Fruit fly (Drosophila melanogaster) whole organism, embryonic: ENCODE measurements around the gene CG31792.

Source experiments
- Ada2b ChIP-seq: fragments of 200-800 bp; sonication (Bioruptor generic); IDR thresholded peaks from 2 replicates; pipeline ENCODE4 v1.3.6; 2022; ENCODE audit warnings: missing biosample characterization, missing genetic modification characterization
- Adf1 ChIP-seq: fragments of 200-800 bp; sonication (Bioruptor generic); IDR thresholded peaks from 2 replicates; pipeline ENCODE4 v1.3.6; 2022; ENCODE audit warnings: missing biosample characterization, missing genetic modification characterization
- Bdp1 ChIP-seq: fragments of 200-800 bp; sonication (Bioruptor generic); optimal IDR thresholded peaks from 3 replicates; lab custom pipeline; 2016; ENCODE audit warnings: missing biosample characterization, missing genetic modification characterization
- CG11695 ChIP-seq: fragments of 200-800 bp; sonication (Bioruptor generic); IDR thresholded peaks from 3 replicates; pipeline ENCODE4 v1.3.6; 2022; ENCODE audit warnings: missing biosample characterization, missing genetic modification characterization
- CG11696 ChIP-seq: fragments of 200-800 bp; sonication (Bioruptor generic); IDR thresholded peaks from 2 replicates; pipeline ENCODE4 v1.3.6; 2022; ENCODE audit warnings: missing biosample characterization, missing genetic modification characterization
- CG14860 ChIP-seq: fragments of 200-800 bp; sonication (Bioruptor generic); IDR thresholded peaks from 3 replicates; pipeline ENCODE4 v1.3.6; 2022; ENCODE audit warnings: missing biosample characterization, missing genetic modification characterization; ENCODE audit not compliant: partially characterized antibody
- CG15269 ChIP-seq: fragments of 200-800 bp; sonication (Bioruptor generic); optimal IDR thresholded peaks from 2 replicates; lab custom pipeline; 2018; ENCODE audit warnings: missing biosample characterization, mild to moderate bottlenecking, missing genetic modification characterization, moderate library complexity
- CG1602 ChIP-seq: fragments of 200-800 bp; sonication (Bioruptor generic); optimal IDR thresholded peaks from 3 replicates; lab custom pipeline; 2016; ENCODE audit warnings: missing biosample characterization, missing genetic modification characterization
- CG17912 ChIP-seq: fragments of 200-800 bp; sonication (Bioruptor generic); optimal IDR thresholded peaks from 2 replicates; lab custom pipeline; 2018; ENCODE audit warnings: missing biosample characterization, mild to moderate bottlenecking, missing genetic modification characterization
- CG1792 ChIP-seq: fragments of 200-800 bp; sonication (Bioruptor generic); optimal IDR thresholded peaks from 2 replicates; lab custom pipeline; 2016; ENCODE audit warnings: missing biosample characterization, missing genetic modification characterization
- CG2678 ChIP-seq: fragments of 200-800 bp; sonication (Bioruptor generic); optimal IDR thresholded peaks from 3 replicates; lab custom pipeline; 2019; ENCODE audit warnings: missing biosample characterization, mild to moderate bottlenecking, missing genetic modification characterization, moderate library complexity
- CG33213 ChIP-seq: fragments of 200-800 bp; sonication (Bioruptor generic); optimal IDR thresholded peaks from 3 replicates; lab custom pipeline; 2016; ENCODE audit warnings: missing biosample characterization, missing genetic modification characterization
- CG33557 ChIP-seq: fragments of 200-800 bp; sonication (Bioruptor generic); optimal IDR thresholded peaks from 2 replicates; lab custom pipeline; 2019; ENCODE audit warnings: missing biosample characterization, mild to moderate bottlenecking, missing genetic modification characterization, moderate library complexity
- CG34376 ChIP-seq: fragments of 200-800 bp; sonication (Bioruptor generic); optimal IDR thresholded peaks from 2 replicates; lab custom pipeline; 2018; ENCODE audit warnings: missing biosample characterization, mild to moderate bottlenecking, missing genetic modification characterization
- CG3838 ChIP-seq: fragments of 200-800 bp; sonication (Bioruptor generic); optimal IDR thresholded peaks from 3 replicates; lab custom pipeline; 2016; ENCODE audit warnings: missing biosample characterization, missing genetic modification characterization
- CG42726 ChIP-seq: fragments of 200-800 bp; sonication (Bioruptor generic); IDR thresholded peaks from 2 replicates; pipeline ENCODE4 v1.3.6; 2022; ENCODE audit warnings: missing biosample characterization, missing genetic modification characterization; ENCODE audit not compliant: partially characterized antibody
- CG4854 ChIP-seq: fragments of 200-800 bp; sonication (Bioruptor generic); optimal IDR thresholded peaks from 2 replicates; lab custom pipeline; 2016; ENCODE audit warnings: missing biosample characterization, missing genetic modification characterization, inconsistent platforms
- CG6175 ChIP-seq: fragments of 200-800 bp; sonication (Bioruptor generic); IDR thresholded peaks from 3 replicates; pipeline ENCODE4 v1.3.6; 2022; ENCODE audit warnings: missing biosample characterization, missing genetic modification characterization
- CG8290 ChIP-seq, 3 experiments: fragments of 200-800 bp; sonication (Bioruptor generic); optimal IDR thresholded peaks; 2 replicates each; lab custom pipeline; 2016 to 2019; ENCODE audit warnings: missing biosample characterization in 3 of 3, missing genetic modification characterization in 3 of 3, mild to moderate bottlenecking in 2 of 3, moderate library complexity in 1 of 3
- CoRest ChIP-seq: fragments of 200-800 bp; sonication (Bioruptor generic); optimal IDR thresholded peaks from 3 replicates; lab custom pipeline; 2018; ENCODE audit warnings: missing biosample characterization, mild to moderate bottlenecking, missing genetic modification characterization, moderate library complexity
- Dad ChIP-seq: fragments of 200-800 bp; sonication (Bioruptor generic); optimal IDR thresholded peaks from 3 replicates; lab custom pipeline; 2016; ENCODE audit warnings: missing biosample characterization, missing genetic modification characterization
- Dip3 ChIP-seq: fragments of 200-800 bp; sonication (Bioruptor generic); optimal IDR thresholded peaks from 3 replicates; lab custom pipeline; 2016; ENCODE audit warnings: missing biosample characterization, missing genetic modification characterization
- Elba2 ChIP-seq: fragments of 200-800 bp; sonication (Bioruptor generic); optimal IDR thresholded peaks from 3 replicates; lab custom pipeline; 2016; ENCODE audit warnings: missing biosample characterization, missing genetic modification characterization
- HmgZ ChIP-seq: fragments of 200-800 bp; sonication (Bioruptor generic); optimal IDR thresholded peaks from 2 replicates; lab custom pipeline; 2018; ENCODE audit warnings: missing biosample characterization, mild to moderate bottlenecking, missing genetic modification characterization
- Hr78 ChIP-seq, 2 experiments: fragments of 200-800 bp in 1 of 2; fragments of >200 bp in 1 of 2; sonication (Bioruptor generic) in 1 of 2; optimal IDR thresholded peaks; 2 replicates each; lab custom pipeline; 2017 to 2019; ENCODE audit warnings: missing biosample characterization in 2 of 2, missing genetic modification characterization in 2 of 2, mild to moderate bottlenecking in 1 of 2, moderate library complexity in 1 of 2
- Lhr ChIP-seq: fragments of 200-800 bp; sonication (Bioruptor generic); optimal IDR thresholded peaks from 3 replicates; lab custom pipeline; 2017; ENCODE audit warnings: mild to moderate bottlenecking, missing biosample characterization, missing genetic modification reagents, missing genetic modification characterization
- MBD-R2 ChIP-seq: fragments of 200-800 bp; sonication (Bioruptor generic); IDR thresholded peaks from 2 replicates; pipeline ENCODE4 v1.3.6; 2022; ENCODE audit warnings: missing biosample characterization, missing genetic modification characterization
- Myb ChIP-seq: fragments of 200-800 bp; sonication (Bioruptor generic); optimal IDR thresholded peaks from 2 replicates; lab custom pipeline; 2016; ENCODE audit warnings: missing biosample characterization, missing genetic modification characterization
- NC2α ChIP-seq: fragments of 200-800 bp; sonication (Bioruptor generic); optimal IDR thresholded peaks from 2 replicates; lab custom pipeline; 2016; ENCODE audit warnings: missing biosample characterization, missing genetic modification characterization
- NC2β ChIP-seq: fragments of 200-800 bp; sonication (Bioruptor generic); optimal IDR thresholded peaks from 2 replicates; lab custom pipeline; 2016; ENCODE audit warnings: missing biosample characterization, missing genetic modification characterization
- Pdp1 ChIP-seq, 2 experiments: fragments of 200-800 bp; sonication (Bioruptor generic); optimal IDR thresholded peaks; 3 replicates each; lab custom pipeline; 2016; ENCODE audit warnings: missing biosample characterization in 2 of 2, missing genetic modification characterization in 2 of 2, mild to moderate bottlenecking in 1 of 2, moderate library complexity in 1 of 2
- Ptx1 ChIP-seq: fragments of 200-800 bp; sonication (Bioruptor generic); IDR thresholded peaks from 2 replicates; pipeline ENCODE4 v1.3.6; 2022; ENCODE audit warnings: missing biosample characterization, missing genetic modification characterization
- Ravus ChIP-seq: fragments of 200-800 bp; sonication (Bioruptor generic); IDR thresholded peaks from 2 replicates; pipeline ENCODE4 v1.3.6; 2022; ENCODE audit warnings: missing biosample characterization, missing genetic modification characterization
- Rx ChIP-seq: fragments of 200-800 bp; sonication (Bioruptor generic); IDR thresholded peaks from 2 replicates; pipeline ENCODE4 v1.3.6; 2022; ENCODE audit warnings: missing biosample characterization, missing genetic modification characterization
- Spps ChIP-seq: fragments of 200-800 bp; sonication (Bioruptor generic); optimal IDR thresholded peaks from 2 replicates; lab custom pipeline; 2018; ENCODE audit warnings: missing biosample characterization, mild to moderate bottlenecking, missing genetic modification characterization
- cato ChIP-seq: fragments of 200-800 bp; sonication (Bioruptor generic); optimal IDR thresholded peaks from 2 replicates; lab custom pipeline; 2016; ENCODE audit warnings: missing biosample characterization, missing genetic modification characterization, borderline replicate concordance
- chinmo ChIP-seq: fragments of 200-800 bp; sonication (Bioruptor generic); IDR thresholded peaks from 4 replicates; pipeline ENCODE4 v1.3.6; 2022; ENCODE audit warnings: missing biosample characterization, missing genetic modification characterization; ENCODE audit not compliant: partially characterized antibody
- corto ChIP-seq: fragments of 200-800 bp; sonication (Bioruptor generic); optimal IDR thresholded peaks from 2 replicates; lab custom pipeline; 2016; ENCODE audit warnings: missing biosample characterization, mild to moderate bottlenecking, missing genetic modification characterization, moderate library complexity
- disco-r ChIP-seq: fragments of 200-800 bp; sonication (Bioruptor generic); optimal IDR thresholded peaks from 2 replicates; lab custom pipeline; 2016; ENCODE audit warnings: missing biosample characterization, missing genetic modification characterization
- exex ChIP-seq: fragments of 200-800 bp; sonication (Bioruptor generic); optimal IDR thresholded peaks from 4 replicates; lab custom pipeline; 2018; ENCODE audit warnings: missing biosample characterization, mild to moderate bottlenecking, missing genetic modification characterization, moderate library complexity
- grn ChIP-seq: fragments of 200-800 bp; sonication (Bioruptor generic); optimal IDR thresholded peaks from 3 replicates; lab custom pipeline; 2017; ENCODE audit warnings: missing biosample characterization, missing genetic modification characterization
- peb ChIP-seq: fragments of 200-800 bp; sonication (Bioruptor generic); IDR thresholded peaks from 2 replicates; pipeline ENCODE4 v1.3.6; 2022; ENCODE audit warnings: missing biosample characterization, missing genetic modification characterization
- pros ChIP-seq: fragments of 200-800 bp; sonication (Bioruptor generic); optimal IDR thresholded peaks from 3 replicates; lab custom pipeline; 2019; ENCODE audit warnings: missing biosample characterization, mild to moderate bottlenecking, missing genetic modification characterization, moderate library complexity
- pum ChIP-seq: fragments of 200-800 bp; sonication (Bioruptor generic); optimal IDR thresholded peaks from 2 replicates; lab custom pipeline; 2016; ENCODE audit warnings: missing biosample characterization, missing genetic modification characterization
- repo ChIP-seq: fragments of 200-800 bp; sonication (Bioruptor generic); optimal IDR thresholded peaks from 2 replicates; lab custom pipeline; 2016; ENCODE audit warnings: missing biosample characterization, missing genetic modification characterization
- sd ChIP-seq: fragments of 200-800 bp; sonication (Bioruptor generic); optimal IDR thresholded peaks from 3 replicates; lab custom pipeline; 2018; ENCODE audit warnings: missing biosample characterization, mild to moderate bottlenecking, missing genetic modification characterization, moderate library complexity
- sens-2 ChIP-seq: fragments of 200-800 bp; sonication (Bioruptor generic); IDR thresholded peaks from 2 replicates; pipeline ENCODE4 v1.3.6; 2022; ENCODE audit warnings: missing biosample characterization, missing genetic modification characterization
- tx ChIP-seq: fragments of 200-800 bp; sonication (Bioruptor generic); optimal IDR thresholded peaks from 2 replicates; lab custom pipeline; 2016; ENCODE audit warnings: missing biosample characterization, missing genetic modification characterization
- z ChIP-seq: fragments of 200-800 bp; sonication (Bioruptor generic); IDR thresholded peaks from 3 replicates; pipeline ENCODE4 v1.3.6; 2022; ENCODE audit warnings: missing biosample characterization, missing genetic modification characterization
- zen ChIP-seq: fragments of 200-800 bp; sonication (Bioruptor generic); optimal IDR thresholded peaks from 3 replicates; lab custom pipeline; 2018; ENCODE audit warnings: missing biosample characterization, mild to moderate bottlenecking, missing genetic modification characterization, moderate library complexity

The CG31792 gene

dm6 chr2L:18997148-18997547, at the start of gene CG31792:
Gene CG31792, plus strand, starts transcription at chr2L:18997448.
- TF ChIP-seq Ravus (GFP tag; lab: Robert Waterston, UW) (no peak), CG15269 (tag; lab: Kevin White, UChicago) (peak; percentile 18), MBD-R2 (GFP tag; lab: Robert Waterston, UW) (no peak), CG34376 (peak; percentile 12), exex (tag; lab: Kevin White, UChicago) (peak; percentile 48), CG11696 (GFP tag; lab: Robert Waterston, UW) (no peak), Ptx1 (GFP tag; lab: Robert Waterston, UW) (no peak), repo (GFP tag; lab: Kevin White, UChicago) (no peak), Myb (no peak), sd (tag; lab: Kevin White, UChicago) (peak; percentile 4), Spps (tag; lab: Kevin White, UChicago) (no peak), NC2α (GFP tag; lab: Kevin White, UChicago) (no peak), CG4854 (GFP tag; lab: Kevin White, UChicago) (no peak), Rx (no peak), Elba2 (GFP tag; lab: Kevin White, UChicago) (no peak), CG11695 (GFP tag; lab: Robert Waterston, UW) (no peak), CoRest (tag; lab: Kevin White, UChicago) (no peak), chinmo (GFP tag; lab: Robert Waterston, UW) (no peak), CG8290 (GFP tag; optimal IDR thresholded peaks at IDR 0.05; lab: Kevin White, UChicago) (no peak), CG8290 (tag; optimal IDR thresholded peaks at IDR 0.05; lab: Kevin White, UChicago) (no peak), Pdp1 (GFP tag; optimal IDR thresholded peaks at IDR 0.05; lab: Kevin White, UChicago) (no peak), CG2678 (tag; lab: Kevin White, UChicago) (peak; percentile 3), Ada2b (GFP tag; lab: Robert Waterston, UW) (no peak), disco-r (GFP tag; lab: Kevin White, UChicago) (no peak)

dm6 chr2L:18947515-18947998, 49.7 kb upstream of the CG31792 start:
- TF ChIP-seq Bdp1 (GFP tag; lab: Kevin White, UChicago) = no peak
- TF ChIP-seq sens-2 (GFP tag; lab: Robert Waterston, UW) = no peak
- TF ChIP-seq CG42726 = no peak
- TF ChIP-seq Dad = no peak
- TF ChIP-seq grn (GFP tag; lab: Kevin White, UChicago) = no peak
- TF ChIP-seq NC2β (GFP tag; lab: Kevin White, UChicago) = no peak
- TF ChIP-seq CG1792 (GFP tag; lab: Kevin White, UChicago) = no peak
- TF ChIP-seq CG33213 (GFP tag; lab: Kevin White, UChicago) = no peak
- TF ChIP-seq Hr78 (GFP tag; optimal IDR thresholded peaks at IDR 0.05; lab: Kevin White, UChicago) = peak in 1 of 2 experiments; percentile 93
- peak; percentile 29; the same call in 1 of the 3 replicates for TF ChIP-seq CG14860 (GFP tag; lab: Robert Waterston, UW)
- TF ChIP-seq cato = no peak
- peak; percentile 65 for TF ChIP-seq Lhr
- no peak for TF ChIP-seq CG33557
- TF ChIP-seq pros = peak; percentile 84
- no peak for TF ChIP-seq CG11696 (GFP tag; lab: Robert Waterston, UW)
- TF ChIP-seq CG3838 (GFP tag; lab: Kevin White, UChicago) = peak; percentile 92
- no peak for TF ChIP-seq Adf1 (GFP tag; lab: Robert Waterston, UW)
- TF ChIP-seq peb (GFP tag; lab: Robert Waterston, UW) = no peak
- TF ChIP-seq z (GFP tag; lab: Robert Waterston, UW) = peak; percentile 71; the same call in 1 of the 3 replicates
- TF ChIP-seq tx (GFP tag; lab: Kevin White, UChicago) = no peak
- no peak for TF ChIP-seq Dip3 (GFP tag; lab: Kevin White, UChicago)
- no peak for TF ChIP-seq CG11695 (GFP tag; lab: Robert Waterston, UW)
- TF ChIP-seq corto (GFP tag; lab: Kevin White, UChicago) = no peak
- no peak for TF ChIP-seq HmgZ (tag; lab: Kevin White, UChicago)
- TF ChIP-seq zen (tag; lab: Kevin White, UChicago) = no peak
- no peak for TF ChIP-seq pum (GFP tag; lab: Kevin White, UChicago)
- TF ChIP-seq CG1602 = no peak
- TF ChIP-seq CG6175 (GFP tag; lab: Robert Waterston, UW) = peak; percentile 88
- TF ChIP-seq CG17912 = no peak
